Worm (Caenorhabditis elegans): ENCODE data around the gene mpz-1.

- no peak for TF ChIP-seq klf-2 (GFP tag; conservative IDR thresholded peaks at IDR 0.05)
- TF ChIP-seq flt-1 (GFP tag; IDR thresholded peaks at IDR 0.05): no peak
- TF ChIP-seq med-1 (GFP tag; optimal IDR thresholded peaks at IDR 0.05; ENCODE audit: insufficient read depth): no peak
- no peak for TF ChIP-seq ref-1 (GFP tag; conservative IDR thresholded peaks at IDR 0.05)
- TF ChIP-seq ztf-23 (GFP tag; IDR thresholded peaks at IDR 0.05): no peak
- no peak for TF ChIP-seq tab-1 (GFP tag; IDR thresholded peaks at IDR 0.05)
- no peak for TF ChIP-seq ztf-29 (GFP tag; IDR thresholded peaks at IDR 0.05)
- TF ChIP-seq T22C8.4 (GFP tag; IDR thresholded peaks at IDR 0.05): no peak
These were observed 14.7 kb upstream of the mpz-1 start for ce11 chrII:10792611-10793010.

Data from whole organism, midembryonic.